Worm (Caenorhabditis elegans) whole organism, L1 larva: ENCODE measurements around the gene F35D2.1.

Experiments used
- C04F5.9 ChIP-seq: sonication (generic microtip); optimal IDR thresholded peaks from 2 replicates; lab custom pipeline; 2016; ENCODE audit warnings: missing genetic modification characterization, missing compliant biosample characterization
- aha-1 ChIP-seq: fragments of 150-350 bp; optimal IDR thresholded peaks from 2 replicates; lab custom pipeline; 2014; ENCODE audit warnings: missing biosample characterization, missing genetic modification characterization
- elt-3 ChIP-seq, 6 experiments: fragments of 150-350 bp in 1 of 6; sonication (generic microtip); optimal IDR thresholded peaks; 2 replicates each; lab custom pipeline; 2017 to 2018; ENCODE audit warnings: missing biosample characterization in 6 of 6, missing genetic modification characterization in 6 of 6, inconsistent platforms in 1 of 6
- jun-1 ChIP-seq: fragments of 150-350 bp; optimal IDR thresholded peaks from 2 replicates; lab custom pipeline; 2014; ENCODE audit warnings: missing biosample characterization, missing genetic modification reagents, missing genetic modification characterization
- nhr-11 ChIP-seq: fragments of 150-350 bp; optimal IDR thresholded peaks from 2 replicates; lab custom pipeline; 2014; ENCODE audit warnings: missing biosample characterization, missing genetic modification characterization
- nhr-19 ChIP-seq: fragments of 200-800 bp; sonication (Bioruptor generic); conservative IDR thresholded peaks from 2 replicates; pipeline ENCODE4 v1.3.6; 2022; ENCODE audit warnings: missing genetic modification characterization, missing compliant biosample characterization
- nhr-76 ChIP-seq: sonication (generic microtip); optimal IDR thresholded peaks from 2 replicates; lab custom pipeline; 2017; ENCODE audit warnings: missing biosample characterization, missing genetic modification characterization
- swsn-7 ChIP-seq: sonication (generic microtip); optimal IDR thresholded peaks from 2 replicates; lab custom pipeline; 2016; ENCODE audit warnings: missing genetic modification characterization, missing compliant biosample characterization
- unc-130 ChIP-seq: fragments of 150-350 bp; optimal IDR thresholded peaks from 2 replicates; lab custom pipeline; 2017; ENCODE audit warnings: missing biosample characterization, missing genetic modification characterization, inconsistent platforms
- unc-62 ChIP-seq: fragments of 150-350 bp; optimal IDR thresholded peaks from 2 replicates; lab custom pipeline; 2014; ENCODE audit warnings: missing biosample characterization, missing genetic modification reagents, missing genetic modification characterization
- ztf-11 ChIP-seq, 2 experiments: sonication (generic microtip); optimal IDR thresholded peaks; 2 replicates each; lab custom pipeline; 2016 to 2017; ENCODE audit warnings: missing genetic modification characterization in 2 of 2, missing biosample characterization in 1 of 2, missing compliant biosample characterization in 1 of 2

DNA sequence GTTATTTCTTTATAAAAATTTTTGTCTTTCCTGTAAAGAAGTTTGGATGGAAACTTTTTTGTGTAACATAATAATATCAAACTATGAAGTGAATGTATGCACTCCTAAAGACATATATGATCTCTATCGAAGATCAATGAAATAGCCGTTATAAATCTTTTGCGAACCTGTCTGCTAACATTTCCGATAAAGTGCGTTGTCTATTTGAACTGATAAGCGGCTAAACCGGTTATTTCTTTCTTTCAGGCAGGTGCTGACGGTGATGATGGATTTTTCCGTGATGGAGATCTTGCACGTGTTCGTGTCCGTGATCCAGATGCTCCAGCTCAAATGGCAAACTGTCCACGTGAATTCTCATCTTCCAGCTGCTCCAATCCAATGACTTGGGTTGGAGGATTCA is 44.2 kb upstream of the F35D2.1 start:
- TF ChIP-seq nhr-19 (GFP tag; lab: Robert Waterston, UW) (no peak), elt-3 (tag; optimal IDR thresholded peaks at IDR 0.05; lab: Kevin White, UChicago) (peak in 3 of 6 experiments; percentile 3 to 26 (median 9)), C04F5.9 (tag; lab: Kevin White, UChicago) (no peak), unc-62 (GFP tag; lab: Kevin White, UChicago) (no peak), aha-1 (tag; lab: Kevin White, UChicago) (no peak), ztf-11 (tag; optimal IDR thresholded peaks at IDR 0.05; lab: Kevin White, UChicago) (no peak), nhr-76 (tag; lab: Kevin White, UChicago) (no peak), unc-130 (tag; lab: Kevin White, UChicago) (no peak), swsn-7 (no peak), jun-1 (tag; lab: Kevin White, UChicago) (no peak), nhr-11 (tag; lab: Kevin White, UChicago) (no peak)
